Fruit fly (Drosophila melanogaster) whole organism, embryonic: ENCODE measurements around the gene NC2beta.

ENCODE experiments used
- Atf3 ChIP-seq: fragments of 200-800 bp; sonication (Bioruptor generic); optimal IDR thresholded peaks from 3 replicates; lab custom pipeline; 2016; ENCODE audit warnings: missing biosample characterization, missing genetic modification characterization
- Bteb2 ChIP-seq: fragments of 200-800 bp; sonication (Bioruptor generic); optimal IDR thresholded peaks from 2 replicates; lab custom pipeline; 2016; ENCODE audit warnings: missing biosample characterization, missing genetic modification characterization
- CG10147 ChIP-seq: fragments of 200-800 bp; sonication (Bioruptor generic); optimal IDR thresholded peaks from 2 replicates; lab custom pipeline; 2019; ENCODE audit warnings: missing biosample characterization, mild to moderate bottlenecking, missing genetic modification characterization, moderate library complexity
- CG10321 ChIP-seq: fragments of 200-800 bp; sonication (Bioruptor generic); IDR thresholded peaks from 2 replicates; pipeline ENCODE4 v1.3.6; 2022; ENCODE audit warnings: missing biosample characterization, missing genetic modification characterization
- CG11093 ChIP-seq: fragments of 200-800 bp; sonication (Bioruptor generic); IDR thresholded peaks from 3 replicates; pipeline ENCODE4 v1.3.6; 2022; ENCODE audit warnings: missing biosample characterization, missing genetic modification characterization
- CG14667 ChIP-seq: fragments of 200-800 bp; sonication (Bioruptor generic); IDR thresholded peaks from 2 replicates; pipeline ENCODE4 v1.3.6; 2022; ENCODE audit warnings: missing biosample characterization, missing genetic modification characterization
- CG16813 ChIP-seq: fragments of 200-800 bp; sonication (Bioruptor generic); IDR thresholded peaks from 3 replicates; pipeline ENCODE4 v1.3.6; 2022; ENCODE audit warnings: missing biosample characterization, missing genetic modification characterization; ENCODE audit not compliant: partially characterized antibody
- CG1792 ChIP-seq: fragments of 200-800 bp; sonication (Bioruptor generic); optimal IDR thresholded peaks from 2 replicates; lab custom pipeline; 2016; ENCODE audit warnings: missing biosample characterization, missing genetic modification characterization
- CG2678 ChIP-seq: fragments of 200-800 bp; sonication (Bioruptor generic); optimal IDR thresholded peaks from 3 replicates; lab custom pipeline; 2019; ENCODE audit warnings: missing biosample characterization, mild to moderate bottlenecking, missing genetic modification characterization, moderate library complexity
- CG2889 ChIP-seq: fragments of 200-800 bp; sonication (Bioruptor generic); IDR thresholded peaks from 3 replicates; pipeline ENCODE4 v1.3.6; 2022; ENCODE audit warnings: missing biosample characterization, missing genetic modification characterization
- CG30431 ChIP-seq: fragments of 200-800 bp; sonication (Bioruptor generic); optimal IDR thresholded peaks from 2 replicates; lab custom pipeline; 2017; ENCODE audit warnings: missing biosample characterization, missing genetic modification characterization
- CG32767 ChIP-seq: fragments of 200-800 bp; sonication (Bioruptor generic); IDR thresholded peaks from 2 replicates; pipeline ENCODE4 v1.3.6; 2022; ENCODE audit warnings: missing biosample characterization, missing genetic modification characterization
- CG32772 ChIP-seq: fragments of 200-800 bp; sonication (Bioruptor generic); IDR thresholded peaks from 2 replicates; pipeline ENCODE4 v1.3.6; 2022; ENCODE audit warnings: missing biosample characterization, missing genetic modification characterization
- CG3847 ChIP-seq: fragments of 200-800 bp; sonication (Bioruptor generic); IDR thresholded peaks from 2 replicates; pipeline ENCODE4 v1.3.6; 2022; ENCODE audit warnings: missing biosample characterization, missing genetic modification characterization
- CG42726 ChIP-seq: fragments of 200-800 bp; sonication (Bioruptor generic); IDR thresholded peaks from 2 replicates; pipeline ENCODE4 v1.3.6; 2022; ENCODE audit warnings: missing biosample characterization, missing genetic modification characterization; ENCODE audit not compliant: partially characterized antibody
- CG4424 ChIP-seq: fragments of 200-800 bp; sonication (Bioruptor generic); optimal IDR thresholded peaks from 3 replicates; lab custom pipeline; 2016; ENCODE audit warnings: missing biosample characterization, missing genetic modification characterization
- CG6254 ChIP-seq: fragments of 200-800 bp; sonication (Bioruptor generic); optimal IDR thresholded peaks from 3 replicates; lab custom pipeline; 2017; ENCODE audit warnings: mild to moderate bottlenecking, missing biosample characterization, missing genetic modification reagents, missing genetic modification characterization
- CG8359 ChIP-seq: fragments of 200-800 bp; sonication (Bioruptor generic); optimal IDR thresholded peaks from 2 replicates; lab custom pipeline; 2017; ENCODE audit warnings: missing biosample characterization, mild to moderate bottlenecking, missing genetic modification characterization, borderline replicate concordance
- CG9932 ChIP-seq: fragments of 200-800 bp; sonication (Bioruptor generic); IDR thresholded peaks from 2 replicates; pipeline ENCODE4 v1.3.6; 2022; ENCODE audit warnings: missing biosample characterization, missing genetic modification characterization
- CTCF ChIP-seq: fragments of 200-800 bp; sonication (Bioruptor generic); optimal IDR thresholded peaks from 2 replicates; lab custom pipeline; 2017; ENCODE audit warnings: missing biosample characterization, mild to moderate bottlenecking, missing genetic modification characterization, moderate library complexity
- D19B ChIP-seq: fragments of 200-800 bp; sonication (Bioruptor generic); optimal IDR thresholded peaks from 2 replicates; lab custom pipeline; 2017; ENCODE audit warnings: missing biosample characterization, mild to moderate bottlenecking, missing genetic modification characterization
- Dip3 ChIP-seq: fragments of 200-800 bp; sonication (Bioruptor generic); optimal IDR thresholded peaks from 3 replicates; lab custom pipeline; 2016; ENCODE audit warnings: missing biosample characterization, missing genetic modification characterization
- Dref ChIP-seq: fragments of 200-800 bp; sonication (Bioruptor generic); IDR thresholded peaks from 2 replicates; pipeline ENCODE4 v1.3.6; 2022; ENCODE audit warnings: missing biosample characterization, missing genetic modification characterization
- Hr39 ChIP-seq: fragments of >200 bp; optimal IDR thresholded peaks from 2 replicates; lab custom pipeline; 2017
- MBD-R2 ChIP-seq: fragments of 200-800 bp; sonication (Bioruptor generic); IDR thresholded peaks from 2 replicates; pipeline ENCODE4 v1.3.6; 2022; ENCODE audit warnings: missing biosample characterization, missing genetic modification characterization
- Neu2 ChIP-seq: fragments of 200-800 bp; sonication (Bioruptor generic); optimal IDR thresholded peaks from 3 replicates; lab custom pipeline; 2016; ENCODE audit warnings: missing biosample characterization, missing genetic modification characterization, borderline replicate concordance
- Nf-YA ChIP-seq: fragments of 200-800 bp; sonication (Bioruptor generic); IDR thresholded peaks from 2 replicates; pipeline ENCODE4 v1.3.6; 2022; ENCODE audit warnings: missing biosample characterization, missing genetic modification characterization
- Nf-YC ChIP-seq: fragments of 200-800 bp; optimal IDR thresholded peaks from 3 replicates; lab custom pipeline; 2019; ENCODE audit warnings: missing biosample characterization, mild to moderate bottlenecking, missing genetic modification characterization, moderate library complexity
- Ssrp ChIP-seq: fragments of 200-800 bp; sonication (Bioruptor generic); optimal IDR thresholded peaks from 2 replicates; lab custom pipeline; 2018; ENCODE audit warnings: missing biosample characterization, mild to moderate bottlenecking, missing genetic modification characterization, moderate library complexity
- ato ChIP-seq: fragments of 200-800 bp; sonication (Bioruptor generic); IDR thresholded peaks from 2 replicates; pipeline ENCODE4 v1.3.6; 2022; ENCODE audit warnings: missing biosample characterization, missing genetic modification characterization; ENCODE audit not compliant: partially characterized antibody
- az2 ChIP-seq: fragments of 200-800 bp; sonication (Bioruptor generic); optimal IDR thresholded peaks from 3 replicates; lab custom pipeline; 2016; ENCODE audit warnings: missing biosample characterization, missing genetic modification characterization
- chm ChIP-seq: fragments of 200-800 bp; sonication (Bioruptor generic); IDR thresholded peaks from 2 replicates; pipeline ENCODE4 v1.3.6; 2022; ENCODE audit warnings: missing biosample characterization, missing genetic modification characterization
- crp ChIP-seq, 2 experiments: fragments of 200-800 bp; sonication (Bioruptor generic); optimal IDR thresholded peaks; 2 replicates in 1 of 2; 3 replicates in 1 of 2; lab custom pipeline; 2017; ENCODE audit warnings: missing biosample characterization in 2 of 2, missing genetic modification characterization in 2 of 2, mild to moderate bottlenecking in 1 of 2, moderate library complexity in 1 of 2
- cwo ChIP-seq: fragments of 200-800 bp; sonication (Bioruptor generic); optimal IDR thresholded peaks from 3 replicates; lab custom pipeline; 2017; ENCODE audit warnings: missing biosample characterization, missing genetic modification characterization, mild to moderate bottlenecking, moderate library complexity, missing genetic modification reagents
- dan ChIP-seq: fragments of 200-800 bp; sonication (Bioruptor generic); IDR thresholded peaks from 2 replicates; pipeline ENCODE4 v1.3.6; 2022; ENCODE audit warnings: missing biosample characterization, missing genetic modification characterization
- gce ChIP-seq: fragments of 200-800 bp; sonication (Bioruptor generic); IDR thresholded peaks from 3 replicates; pipeline ENCODE4 v1.3.6; 2022; ENCODE audit warnings: missing biosample characterization, missing genetic modification characterization
- inv ChIP-seq: fragments of 200-800 bp; sonication (Bioruptor generic); IDR thresholded peaks from 2 replicates; pipeline ENCODE4 v1.3.6; 2022; ENCODE audit warnings: missing biosample characterization, missing genetic modification characterization; ENCODE audit not compliant: partially characterized antibody
- jumu ChIP-seq: fragments of 200-800 bp; sonication (Bioruptor generic); optimal IDR thresholded peaks from 3 replicates; lab custom pipeline; 2016; ENCODE audit warnings: missing biosample characterization, missing genetic modification characterization
- mam ChIP-seq: fragments of 200-800 bp; sonication (Bioruptor generic); optimal IDR thresholded peaks from 3 replicates; lab custom pipeline; 2016; ENCODE audit warnings: missing biosample characterization, missing genetic modification characterization
- odd ChIP-seq: fragments of 200-800 bp; sonication (Bioruptor generic); optimal IDR thresholded peaks from 2 replicates; lab custom pipeline; 2017; ENCODE audit warnings: missing biosample characterization, mild to moderate bottlenecking, missing genetic modification characterization
- pfk ChIP-seq: fragments of 200-800 bp; sonication (Bioruptor generic); optimal IDR thresholded peaks from 2 replicates; lab custom pipeline; 2018; ENCODE audit warnings: missing biosample characterization, mild to moderate bottlenecking, missing genetic modification characterization, moderate library complexity
- pum ChIP-seq: fragments of 200-800 bp; sonication (Bioruptor generic); optimal IDR thresholded peaks from 2 replicates; lab custom pipeline; 2016; ENCODE audit warnings: missing biosample characterization, missing genetic modification characterization
- sens ChIP-seq: fragments of 200-800 bp; sonication (Bioruptor generic); peaks from one replicate; lab custom pipeline; 2016; ENCODE audit warnings: missing biosample characterization, missing genetic modification characterization
- sens-2 ChIP-seq: fragments of 200-800 bp; sonication (Bioruptor generic); IDR thresholded peaks from 2 replicates; pipeline ENCODE4 v1.3.6; 2022; ENCODE audit warnings: missing biosample characterization, missing genetic modification characterization
- seq ChIP-seq: fragments of 200-800 bp; sonication (Bioruptor generic); IDR thresholded peaks from 2 replicates; pipeline ENCODE4 v1.3.6; 2022; ENCODE audit warnings: missing biosample characterization, missing genetic modification characterization
- slp2 ChIP-seq: fragments of 200-800 bp; sonication (Bioruptor generic); optimal IDR thresholded peaks from 2 replicates; lab custom pipeline; 2016; ENCODE audit warnings: missing biosample characterization, missing genetic modification characterization
- stwl ChIP-seq: fragments of 200-800 bp; sonication (Bioruptor generic); optimal IDR thresholded peaks from 3 replicates; lab custom pipeline; 2018; ENCODE audit warnings: missing biosample characterization, mild to moderate bottlenecking, missing genetic modification characterization, moderate library complexity
- tgo ChIP-seq: fragments of 200-800 bp; sonication (Bioruptor generic); IDR thresholded peaks from 3 replicates; pipeline ENCODE4 v1.3.6; 2022; ENCODE audit warnings: missing biosample characterization, missing genetic modification characterization
- wdn ChIP-seq: fragments of 200-800 bp; sonication (Bioruptor generic); IDR thresholded peaks from 2 replicates; pipeline ENCODE4 v1.3.6; 2022; ENCODE audit warnings: missing biosample characterization, missing genetic modification characterization
- zfh2 ChIP-seq: fragments of 200-800 bp; sonication (Bioruptor generic); optimal IDR thresholded peaks from 2 replicates; lab custom pipeline; 2016; ENCODE audit warnings: missing biosample characterization, missing genetic modification characterization

The NC2beta gene

dm6 chr2L:15056359-15057220 is 49.0 kb downstream of the NC2beta start (continued):
- TF ChIP-seq cwo (GFP tag; lab: Kevin White, UChicago) (peak; percentile 56), CG9932 (GFP tag; lab: Robert Waterston, UW) (peak; percentile 51), D19B (peak; percentile 18), CG14667 (GFP tag; lab: Robert Waterston, UW) (no peak; the same call in 1 of the 2 replicates), seq (peak; percentile 52), wdn (GFP tag; lab: Robert Waterston, UW) (no peak), CG32772 (GFP tag; lab: Robert Waterston, UW) (peak; percentile 63), CG16813 (no peak), gce (0 out of 3 replicates have a peak, but pooled peaks have one; percentile 29), sens (GFP tag; lab: Kevin White, UChicago) (peak; percentile 94), Atf3 (no peak), mam (GFP tag; lab: Kevin White, UChicago) (peak; percentile 8), chm (GFP tag; lab: Robert Waterston, UW) (peak; percentile 38), tgo (GFP tag; lab: Robert Waterston, UW) (peak; percentile 78), CG2889 (peak; percentile 51; the same call in 1 of the 3 replicates), CG42726 (GFP tag; lab: Robert Waterston, UW) (no peak), CG6254 (GFP tag; lab: Kevin White, UChicago) (peak; percentile 64), CG1792 (GFP tag; lab: Kevin White, UChicago) (peak; percentile 9), Nf-YA (GFP tag; lab: Robert Waterston, UW) (no peak), MBD-R2 (GFP tag; lab: Robert Waterston, UW) (no peak; the same call in 1 of the 2 replicates), slp2 (GFP tag; lab: Kevin White, UChicago) (peak; percentile 39), inv (GFP tag; lab: Robert Waterston, UW) (no peak), ato (GFP tag; lab: Robert Waterston, UW) (no peak), az2 (GFP tag; lab: Kevin White, UChicago) (peak; percentile 75), sens-2 (GFP tag; lab: Robert Waterston, UW) (no peak), Nf-YC (no peak), stwl (tag; lab: Kevin White, UChicago) (peak; percentile 15), CG3847 (GFP tag; lab: Robert Waterston, UW) (peak; percentile 51; the same call in 1 of the 2 replicates), CG32767 (no peak), pum (GFP tag; lab: Kevin White, UChicago) (peak; percentile 34), Ssrp (peak; percentile 71), jumu (GFP tag; lab: Kevin White, UChicago) (no peak), zfh2 (GFP tag; lab: Kevin White, UChicago) (no peak), dan (no peak), CG2678 (peak; percentile 87), CG8359 (peak; percentile 52), CG10147 (peak; percentile 52), Hr39 (lab: Kevin White, UChicago) (no peak), pfk (GFP tag; lab: Kevin White, UChicago) (no peak), Bteb2 (GFP tag; lab: Kevin White, UChicago) (no peak), CG11093 (GFP tag; lab: Robert Waterston, UW) (peak; percentile 63; the same call in 2 of the 3 replicates), odd (GFP tag; lab: Kevin White, UChicago) (peak; percentile 67), CTCF (GFP tag; lab: Kevin White, UChicago) (peak; percentile 31), Dref (GFP tag; lab: Robert Waterston, UW) (no peak), Neu2 (GFP tag; lab: Kevin White, UChicago) (no peak), CG10321 (GFP tag; lab: Robert Waterston, UW) (no peak), CG4424 (GFP tag; lab: Kevin White, UChicago) (peak; percentile 85), Dip3 (peak; percentile 10), CG30431 (GFP tag; lab: Kevin White, UChicago) (peak; percentile 51), crp (GFP tag; optimal IDR thresholded peaks at IDR 0.05; lab: Kevin White, UChicago) (peak in 1 of 2 experiments; percentile 16)
